Fruit fly (Drosophila melanogaster): Measurements from ENCODE around the gene Dic1.

Gene Dic1

dm6 chr3R:13364175-13365174, at the start of gene Dic1:
Gene Dic1 (plus strand): TSS chr3R:13364938.
- peak; percentile 99 for TF ChIP-seq noc (tag; optimal IDR thresholded peaks at IDR 0.05)

- TF ChIP-seq noc (tag; optimal IDR thresholded peaks at IDR 0.05), result no peak
These were observed 45.6 kb upstream of the Dic1 start, which contains the start of gene CG45080 for dm6 chr3R:13319170-13319569. Gene CG45080 (minus strand): TSS chr3R:13319270.

dm6 chr3R:13319873-13320272, 44.9 kb upstream of the Dic1 start:
- no peak for TF ChIP-seq noc (tag; optimal IDR thresholded peaks at IDR 0.05)

- TF ChIP-seq noc (tag; optimal IDR thresholded peaks at IDR 0.05), result no peak
These were observed 31.7 kb upstream of the Dic1 start for dm6 chr3R:13333031-13333430.

- TF ChIP-seq noc (tag; optimal IDR thresholded peaks at IDR 0.05), result no peak
These were observed 30.7 kb upstream of the Dic1 start, which contains the start of gene PK2-R2 for dm6 chr3R:13334007-13334406. Gene PK2-R2 (minus strand): TSS chr3R:13334166.

dm6 chr3R:13338030-13338429, 26.7 kb upstream of the Dic1 start, which contains the start of gene PK2-R1:
Gene PK2-R1 (plus strand): TSS chr3R:13338330.
- TF ChIP-seq noc (tag; optimal IDR thresholded peaks at IDR 0.05), result no peak

dm6 chr3R:13353373-13353772, 11.4 kb upstream of the Dic1 start, which contains the start of gene mthl12:
Gene mthl12 (plus strand): TSS chr3R:13353673.
- TF ChIP-seq noc (tag; optimal IDR thresholded peaks at IDR 0.05), result no peak

- no peak for TF ChIP-seq noc (tag; optimal IDR thresholded peaks at IDR 0.05)
These were observed 7.8 kb upstream of the Dic1 start for dm6 chr3R:13356960-13357359.

dm6 chr3R:13360108-13360507, 4.6 kb upstream of the Dic1 start:
- TF ChIP-seq noc (tag; optimal IDR thresholded peaks at IDR 0.05), result no peak

dm6 chr3R:13363347-13363994, 1.3 kb upstream of the Dic1 start:
- TF ChIP-seq noc (tag; optimal IDR thresholded peaks at IDR 0.05), result peak; percentile 24

- TF ChIP-seq noc (tag; optimal IDR thresholded peaks at IDR 0.05), result no peak
These were observed 1.1 kb downstream of the Dic1 start for dm6 chr3R:13365665-13366414.

dm6 chr3R:13366561-13367518, 2.1 kb downstream of the Dic1 start, which contains the start of gene Elp6:
Gene Elp6 (minus strand): TSS chr3R:13366910.
- TF ChIP-seq noc (tag; optimal IDR thresholded peaks at IDR 0.05), result peak; percentile 46

dm6 chr3R:13369348-13369747, 4.6 kb downstream of the Dic1 start, which contains the start of gene CheA87a:
Gene CheA87a (plus strand): TSS chr3R:13369648.
- TF ChIP-seq noc (tag; optimal IDR thresholded peaks at IDR 0.05), result no peak

dm6 chr3R:13371840-13372680, 7.3 kb downstream of the Dic1 start, which contains the start of the genes Lip3 and CG34309:
Gene Lip3 (minus strand): TSS chr3R:13371904.
Gene CG34309 (plus strand): TSS chr3R:13372630.
- peak; percentile 88 for TF ChIP-seq noc (tag; optimal IDR thresholded peaks at IDR 0.05)
